Worm (Caenorhabditis elegans) whole organism, young adult: Measurements from ENCODE around the gene dmsr-8.

Source experiments
- B0035.1 ChIP-seq: sonication (generic microtip); optimal IDR thresholded peaks from 2 replicates; lab custom pipeline; 2016; ENCODE audit warnings: missing genetic modification characterization, mild to moderate bottlenecking, missing compliant biosample characterization, missing genotype, missing genetic modification reagents
- B0336.3 ChIP-seq: fragments of 200-800 bp; sonication (Bioruptor generic); IDR thresholded peaks from 2 replicates; pipeline ENCODE4 v1.3.6; 2022; ENCODE audit warnings: missing genetic modification characterization, missing compliant biosample characterization
- F10E7.11 ChIP-seq: sonication (generic microtip); optimal IDR thresholded peaks from 2 replicates; lab custom pipeline; 2017; ENCODE audit warnings: mild to moderate bottlenecking, missing genetic modification characterization, moderate library complexity, missing compliant biosample characterization
- F22D6.2 ChIP-seq: sonication (generic microtip); optimal IDR thresholded peaks from 2 replicates; lab custom pipeline; 2016; ENCODE audit warnings: mild to moderate bottlenecking, missing genetic modification characterization, missing compliant biosample characterization
- F23B12.7 ChIP-seq: sonication (generic microtip); optimal IDR thresholded peaks from 2 replicates; lab custom pipeline; 2017; ENCODE audit warnings: missing genetic modification characterization, mild to moderate bottlenecking, missing compliant biosample characterization, antibody characterized with exemption, moderate library complexity; ENCODE audit not compliant: insufficient read depth
- F39B2.1 ChIP-seq: fragments of 200-800 bp; sonication (Bioruptor generic); IDR thresholded peaks from 2 replicates; pipeline ENCODE4 v1.3.6; 2022; ENCODE audit warnings: missing genetic modification reagents, missing genetic modification characterization, missing compliant biosample characterization
- F49E8.2 ChIP-seq: sonication (generic microtip); optimal IDR thresholded peaks from 3 replicates; lab custom pipeline; 2017; ENCODE audit warnings: missing genetic modification characterization, mild to moderate bottlenecking, missing compliant biosample characterization, antibody characterized with exemption, moderate library complexity; ENCODE audit not compliant: insufficient read depth
- F52B5.7 ChIP-seq: sonication (generic microtip); optimal IDR thresholded peaks from 2 replicates; lab custom pipeline; 2016; ENCODE audit warnings: mild to moderate bottlenecking, missing genetic modification characterization, missing compliant biosample characterization
- F55B11.4 ChIP-seq: sonication (generic microtip); optimal IDR thresholded peaks from 2 replicates; lab custom pipeline; 2016; ENCODE audit warnings: missing compliant biosample characterization, missing genetic modification characterization, borderline replicate concordance; ENCODE audit not compliant: insufficient read depth
- F57A8.1 ChIP-seq: fragments of 200-800 bp; sonication (Bioruptor generic); optimal IDR thresholded peaks from 2 replicates; lab custom pipeline; 2018; ENCODE audit warnings: mild to moderate bottlenecking, missing genetic modification characterization, moderate library complexity, missing compliant biosample characterization
- K12H6.12 ChIP-seq: fragments of 200-800 bp; sonication (Bioruptor generic); optimal IDR thresholded peaks from 2 replicates; lab custom pipeline; 2018; ENCODE audit warnings: mild to moderate bottlenecking, missing genetic modification characterization, missing compliant biosample characterization
- Y56A3A.18 ChIP-seq: fragments of 200-800 bp; sonication (Bioruptor generic); IDR thresholded peaks from 2 replicates; pipeline ENCODE4 v1.3.6; 2022; ENCODE audit warnings: missing genetic modification reagents, missing genetic modification characterization, missing compliant biosample characterization
- Y67H2A.10 ChIP-seq: fragments of 200-800 bp; sonication (Bioruptor generic); conservative IDR thresholded peaks from 2 replicates; pipeline ENCODE4 v1.3.6; 2022; ENCODE audit warnings: missing genetic modification reagents, missing genetic modification characterization, missing compliant biosample characterization
- Y79H2A.3 ChIP-seq: fragments of 200-800 bp; sonication (Bioruptor generic); conservative IDR thresholded peaks from 2 replicates; pipeline ENCODE4 v1.3.6; 2022; ENCODE audit warnings: missing genetic modification reagents, missing genetic modification characterization, missing compliant biosample characterization
- ama-1 ChIP-seq, 3 experiments: fragments of 150-350 bp in 1 of 3; sonication (generic microtip) in 2 of 3; optimal IDR thresholded peaks; 2 replicates each; lab custom pipeline; 2014 to 2018; ENCODE audit warnings: missing biosample characterization in 2 of 3, missing genetic modification characterization in 2 of 3, missing genetic modification reagents in 2 of 3
- cebp-1 ChIP-seq, 2 experiments: fragments of 200-800 bp in 1 of 2; sonication (Bioruptor generic) in 1 of 2; sonication (generic microtip) in 1 of 2; IDR thresholded peaks in 1 of 2; optimal IDR thresholded peaks in 1 of 2; 2 replicates each; pipeline versions ENCODE4 v1.3.6 to Lab custom; 2017 to 2022; ENCODE audit warnings: missing compliant biosample characterization in 2 of 2, missing genetic modification characterization in 2 of 2, mild to moderate bottlenecking in 1 of 2, missing genetic modification reagents in 1 of 2, moderate library complexity in 1 of 2
- ceh-79 ChIP-seq: sonication (generic microtip); optimal IDR thresholded peaks from 2 replicates; lab custom pipeline; 2017; ENCODE audit warnings: mild to moderate bottlenecking, missing genetic modification characterization, missing compliant biosample characterization
- dox-1 ChIP-seq: fragments of 200-800 bp; sonication (Bioruptor generic); IDR thresholded peaks from 2 replicates; pipeline ENCODE4 v1.3.6; 2022; ENCODE audit warnings: missing genetic modification reagents, missing genetic modification characterization, missing compliant biosample characterization
- hlh-26 ChIP-seq: fragments of 200-800 bp; sonication (Bioruptor generic); conservative IDR thresholded peaks from 2 replicates; pipeline ENCODE4 v1.3.6; 2022; ENCODE audit warnings: missing genetic modification reagents, missing genetic modification characterization, missing compliant biosample characterization
- hmg-1.2 ChIP-seq: fragments of 200-800 bp; sonication (Bioruptor generic); IDR thresholded peaks from 2 replicates; pipeline ENCODE4 v1.3.6; 2022; ENCODE audit warnings: missing genetic modification reagents, missing genetic modification characterization, missing compliant biosample characterization
- hrde-1 ChIP-seq: sonication (generic microtip); optimal IDR thresholded peaks from 2 replicates; lab custom pipeline; 2016; ENCODE audit warnings: missing genetic modification characterization, mild to moderate bottlenecking, missing compliant biosample characterization, moderate library complexity, missing genotype, missing genetic modification reagents, borderline replicate concordance
- hsf-1 ChIP-seq: fragments of 200-800 bp; sonication (Bioruptor generic); IDR thresholded peaks from 2 replicates; pipeline ENCODE4 v1.3.6; 2022; ENCODE audit warnings: missing genetic modification reagents, missing genetic modification characterization, missing compliant biosample characterization
- let-607 ChIP-seq, 2 experiments: fragments of 200-800 bp in 1 of 2; sonication (Bioruptor generic) in 1 of 2; sonication (generic microtip) in 1 of 2; optimal IDR thresholded peaks; 2 replicates each; lab custom pipeline; 2016 to 2018; ENCODE audit warnings: mild to moderate bottlenecking in 2 of 2, missing compliant biosample characterization in 2 of 2, missing genetic modification characterization in 2 of 2, moderate library complexity in 2 of 2, missing genotype in 1 of 2
- lin-26 ChIP-seq: fragments of 200-800 bp; sonication (Bioruptor generic); IDR thresholded peaks from 2 replicates; pipeline ENCODE4 v1.3.6; 2022; ENCODE audit warnings: missing genetic modification reagents, missing genetic modification characterization, missing compliant biosample characterization
- lin-40 ChIP-seq: sonication (generic microtip); optimal IDR thresholded peaks from 2 replicates; lab custom pipeline; 2016; ENCODE audit warnings: missing genetic modification characterization, mild to moderate bottlenecking, missing compliant biosample characterization, missing genotype, missing genetic modification reagents
- lin-54 ChIP-seq: fragments of 200-800 bp; sonication (Bioruptor generic); optimal IDR thresholded peaks from 2 replicates; lab custom pipeline; 2018; ENCODE audit warnings: mild to moderate bottlenecking, missing genetic modification characterization, missing compliant biosample characterization
- lsl-1 ChIP-seq: fragments of 200-800 bp; sonication (Bioruptor generic); optimal IDR thresholded peaks from 2 replicates; lab custom pipeline; 2018; ENCODE audit warnings: mild to moderate bottlenecking, missing genetic modification characterization, moderate library complexity, missing compliant biosample characterization
- mcd-1 ChIP-seq: fragments of 200-800 bp; sonication (Bioruptor generic); IDR thresholded peaks from 2 replicates; pipeline ENCODE4 v1.3.6; 2022; ENCODE audit warnings: missing genetic modification reagents, missing genetic modification characterization, missing compliant biosample characterization
- nhr-90 ChIP-seq: sonication (generic microtip); optimal IDR thresholded peaks from 2 replicates; lab custom pipeline; 2016; ENCODE audit warnings: missing genotype, mild to moderate bottlenecking, missing genetic modification characterization, missing compliant biosample characterization
- pha-4 ChIP-seq: fragments of 150-350 bp; sonication (generic microtip); optimal IDR thresholded peaks from 2 replicates; lab custom pipeline; 2014; ENCODE audit warnings: missing biosample characterization, missing genetic modification reagents, missing genetic modification characterization
- repo-1 ChIP-seq: sonication (generic microtip); optimal IDR thresholded peaks from 2 replicates; lab custom pipeline; 2017; ENCODE audit warnings: mild to moderate bottlenecking, missing genetic modification characterization, missing compliant biosample characterization
- rpc-1 ChIP-seq, 2 experiments: fragments of 150-350 bp in 1 of 2; sonication (generic microtip) in 1 of 2; optimal IDR thresholded peaks; 2 replicates each; lab custom pipeline; 2014 to 2018; ENCODE audit warnings: missing biosample characterization in 1 of 2, missing genetic modification characterization in 1 of 2, missing genetic modification reagents in 1 of 2, missing genotype in 1 of 2
- snpc-1.3 ChIP-seq: sonication (generic microtip); optimal IDR thresholded peaks from 2 replicates; lab custom pipeline; 2017; ENCODE audit warnings: missing genetic modification characterization, mild to moderate bottlenecking, missing compliant biosample characterization, antibody characterized with exemption, moderate library complexity, missing genotype, missing genetic modification reagents; ENCODE audit not compliant: insufficient read depth
- snpc-4 ChIP-seq, 5 experiments: fragments of 150-350 bp in 1 of 5; sonication (generic microtip) in 4 of 5; optimal IDR thresholded peaks; 2 replicates each; lab custom pipeline; 2014 to 2018; ENCODE audit warnings: missing genetic modification characterization in 5 of 5, missing biosample characterization in 3 of 5, antibody characterized with exemption in 2 of 5, mild to moderate bottlenecking in 2 of 5, missing compliant biosample characterization in 2 of 5, missing genotype in 2 of 5, moderate library complexity in 2 of 5, missing genetic modification reagents in 1 of 5
- xnd-1 ChIP-seq: sonication (generic microtip); optimal IDR thresholded peaks from 2 replicates; lab custom pipeline; 2016; ENCODE audit warnings: missing genotype, missing genetic modification reagents, missing genetic modification characterization, missing compliant biosample characterization
- zim-3 ChIP-seq: sonication (generic microtip); optimal IDR thresholded peaks from 2 replicates; lab custom pipeline; 2017; ENCODE audit warnings: mild to moderate bottlenecking, missing genetic modification characterization, moderate library complexity, missing compliant biosample characterization
- ztf-25 ChIP-seq: fragments of 200-800 bp; sonication (Bioruptor generic); IDR thresholded peaks from 2 replicates; pipeline ENCODE4 v1.3.6; 2022; ENCODE audit warnings: missing genetic modification reagents, missing genetic modification characterization, missing compliant biosample characterization
- ztf-26 ChIP-seq: sonication (generic microtip); optimal IDR thresholded peaks from 2 replicates; lab custom pipeline; 2017; ENCODE audit warnings: missing genetic modification characterization, missing compliant biosample characterization
- ztf-6 ChIP-seq: fragments of 200-800 bp; sonication (Bioruptor generic); IDR thresholded peaks from 2 replicates; pipeline ENCODE4 v1.3.6; 2022; ENCODE audit warnings: missing genetic modification reagents, missing genetic modification characterization, missing compliant biosample characterization

The dmsr-8 gene

DNA sequence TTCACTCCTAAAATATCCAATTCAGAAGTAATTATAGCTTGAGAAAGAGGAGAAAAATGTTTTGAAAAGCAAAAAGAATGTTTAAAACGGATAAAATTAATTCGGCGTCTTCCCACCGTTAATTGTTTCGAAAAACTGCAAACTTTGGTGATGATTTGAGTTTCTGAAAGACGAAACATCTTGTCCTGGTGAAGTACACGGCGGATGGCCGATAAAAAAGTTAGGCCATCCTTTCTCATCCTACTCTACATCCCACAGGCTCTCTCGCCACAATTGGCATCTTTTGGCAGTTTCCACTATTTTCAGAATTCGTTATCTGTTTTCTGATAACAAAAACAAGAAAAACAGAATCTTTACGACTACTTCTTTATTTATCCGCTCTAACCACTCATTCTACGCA lies 11.7 kb upstream of the dmsr-8 start, which contains the start of the genes C35A5.8 and hda-11 (continued):
- TF ChIP-seq xnd-1 (tag; lab: Kevin White, UChicago): no peak
- TF ChIP-seq dox-1 (GFP tag; lab: Robert Waterston, UW): peak; percentile 82
- TF ChIP-seq hrde-1 (tag; lab: Kevin White, UChicago): no peak
- TF ChIP-seq hsf-1 (GFP tag; lab: Robert Waterston, UW): no peak
- TF ChIP-seq zim-3 (tag; lab: Kevin White, UChicago): peak; percentile 57
- peak in 1 of 2 experiments; percentile 49 for TF ChIP-seq let-607 (tag; optimal IDR thresholded peaks at IDR 0.05; lab: Kevin White, UChicago)
- TF ChIP-seq F55B11.4 (tag; lab: Kevin White, UChicago): no peak
- peak; percentile 46 for TF ChIP-seq lsl-1 (GFP tag; lab: Kevin White, UChicago)
- peak; percentile 38 for TF ChIP-seq K12H6.12 (tag; lab: Kevin White, UChicago)
- TF ChIP-seq ztf-6 (GFP tag; lab: Robert Waterston, UW): no peak
- TF ChIP-seq pha-4 (tag; lab: Kevin White, UChicago): no peak

DNA sequence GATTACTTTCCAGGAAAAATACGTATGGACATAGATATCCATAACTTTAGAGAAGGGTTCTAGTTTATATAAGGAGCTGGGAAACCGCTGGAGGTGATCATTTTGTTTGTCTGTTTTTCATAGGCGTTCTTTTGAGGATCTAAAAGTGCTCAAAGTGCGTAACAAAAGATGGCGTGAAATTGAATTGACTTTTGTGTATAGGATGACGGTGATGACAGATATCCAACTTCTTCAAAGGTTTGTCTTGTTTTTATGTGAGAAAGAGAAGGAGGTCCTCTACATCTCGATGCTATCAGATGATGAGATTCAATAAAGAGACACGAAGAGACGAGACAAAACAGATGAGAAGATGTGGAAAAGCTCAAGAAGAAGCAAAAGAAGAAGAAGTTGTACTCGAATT lies 2.5 kb upstream of the dmsr-8 start:
- no peak for TF ChIP-seq mcd-1
- no peak for TF ChIP-seq F10E7.11 (tag; lab: Kevin White, UChicago)
- no peak for TF ChIP-seq lin-26 (GFP tag; lab: Robert Waterston, UW)
- no peak for TF ChIP-seq hmg-1.2 (GFP tag; lab: Robert Waterston, UW)
- TF ChIP-seq F49E8.2: no peak
- TF ChIP-seq nhr-90 (tag; lab: Kevin White, UChicago): no peak
- no peak for TF ChIP-seq Y67H2A.10 (GFP tag; lab: Robert Waterston, UW)
- TF ChIP-seq cebp-1 (GFP tag; IDR thresholded peaks at IDR 0.05; lab: Robert Waterston, UW): no peak
- TF ChIP-seq cebp-1 (tag; optimal IDR thresholded peaks at IDR 0.05; lab: Kevin White, UChicago): no peak

DNA sequence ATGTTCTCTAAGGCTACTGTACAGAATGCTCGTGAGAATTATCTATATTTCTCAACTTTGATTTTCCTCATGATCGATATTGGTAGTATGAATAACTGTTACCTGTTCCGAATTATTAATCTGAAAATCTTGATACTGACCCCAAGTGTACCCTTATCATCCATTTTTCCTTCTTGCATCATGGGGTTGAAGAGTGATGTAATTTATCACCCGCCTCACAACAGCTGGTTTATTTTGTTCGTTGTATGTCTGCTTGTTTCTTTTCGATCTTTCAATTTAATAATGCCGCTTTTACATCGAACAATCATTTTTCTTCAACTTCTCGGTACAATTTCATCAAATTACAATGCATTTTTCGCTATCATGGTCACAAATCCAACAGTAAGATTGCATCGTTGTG lies 5.3 kb downstream of the dmsr-8 start, which contains the start of gene C35A5.6:
Gene C35A5.6 (plus strand): TSS at position 283 of the 400 bp plus-strand sequence.
- TF ChIP-seq F39B2.1 (GFP tag; lab: Robert Waterston, UW): no peak
- TF ChIP-seq F22D6.2 (tag; lab: Kevin White, UChicago): no peak
- TF ChIP-seq lin-54 (GFP tag; lab: Kevin White, UChicago): no peak
- TF ChIP-seq F57A8.1: no peak
- no peak for TF ChIP-seq Y79H2A.3
- no peak for TF ChIP-seq nhr-90 (tag; lab: Kevin White, UChicago)
- no peak for TF ChIP-seq repo-1 (tag; lab: Kevin White, UChicago)
- TF ChIP-seq B0336.3 (GFP tag; lab: Robert Waterston, UW): no peak
- no peak for TF ChIP-seq ztf-6 (GFP tag; lab: Robert Waterston, UW)
- no peak for TF ChIP-seq ama-1 (optimal IDR thresholded peaks at IDR 0.05; lab: Kevin White, UChicago)
- no peak for TF ChIP-seq ama-1 (GFP tag; optimal IDR thresholded peaks at IDR 0.05; lab: Kevin White, UChicago)
- no peak for TF ChIP-seq let-607 (tag; optimal IDR thresholded peaks at IDR 0.05; lab: Kevin White, UChicago)
- TF ChIP-seq, all 124 proteins: peak for 0

DNA sequence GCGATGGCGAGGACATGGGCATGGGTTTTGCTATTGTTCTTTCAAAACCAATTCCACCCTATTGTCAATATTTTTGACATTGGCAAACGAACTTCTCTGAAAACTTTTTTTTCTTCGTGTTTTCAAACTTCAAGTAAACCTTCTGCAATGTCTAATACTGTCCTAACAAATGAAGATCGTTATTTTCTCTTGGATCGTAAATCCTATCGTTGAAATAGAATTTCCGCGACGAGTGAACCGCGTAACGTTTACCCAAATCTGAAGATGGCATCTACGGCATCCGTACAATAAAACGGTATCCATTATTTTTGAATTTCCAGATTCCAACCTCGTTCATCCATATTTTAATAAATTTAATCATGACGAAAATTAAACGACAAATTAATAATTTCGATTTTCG lies 8.6 kb downstream of the dmsr-8 start, which contains the start of gene C35A5.5:
Gene C35A5.5 (plus strand): TSS at position 301 of the 400 bp plus-strand sequence.
- no peak for TF ChIP-seq Y79H2A.3
- no peak for TF ChIP-seq rpc-1 (optimal IDR thresholded peaks at IDR 0.05; lab: Kevin White, UChicago)
- TF ChIP-seq rpc-1 (tag; optimal IDR thresholded peaks at IDR 0.05; lab: Kevin White, UChicago): no peak
- no peak for TF ChIP-seq ztf-26 (tag; lab: Kevin White, UChicago)
- TF ChIP-seq F23B12.7 (tag; lab: Kevin White, UChicago): no peak
- TF ChIP-seq hlh-26 (GFP tag; lab: Robert Waterston, UW): no peak
- TF ChIP-seq F52B5.7: no peak
- TF ChIP-seq snpc-1.3 (tag; lab: Kevin White, UChicago): no peak
- no peak for TF ChIP-seq lin-40 (tag; lab: Kevin White, UChicago)
- TF ChIP-seq ceh-79 (tag; lab: Kevin White, UChicago): no peak
- no peak for TF ChIP-seq snpc-4 (GFP tag; optimal IDR thresholded peaks at IDR 0.05; lab: Kevin White, UChicago)
- TF ChIP-seq snpc-4 (tag; optimal IDR thresholded peaks at IDR 0.05; lab: Kevin White, UChicago): no peak
- no peak for TF ChIP-seq ztf-25 (GFP tag; lab: Robert Waterston, UW)
- no peak for TF ChIP-seq Y56A3A.18 (GFP tag; lab: Robert Waterston, UW)
- TF ChIP-seq B0035.1 (tag; lab: Kevin White, UChicago): no peak
